Fruit fly (Drosophila melanogaster): Measurements from ENCODE around the gene CG32579.

CG32579 gene

dm6 chrX:16275854-16276338 lies 47.2 kb upstream of the CG32579 start, which contains the start of the genes kat80 and Prosalpha4 (continued):
- no peak for TF ChIP-seq Dad (GFP tag; optimal IDR thresholded peaks at IDR 0.05)
- no peak for TF ChIP-seq peb (GFP tag; IDR thresholded peaks at IDR 0.05)
- TF ChIP-seq Bgb (GFP tag; IDR thresholded peaks at IDR 0.05; ENCODE audit: partially characterized antibody) = peak; percentile 79
- TF ChIP-seq Fer1 (GFP tag; optimal IDR thresholded peaks at IDR 0.05) = no peak
- TF ChIP-seq Lim3 (GFP tag; IDR thresholded peaks at IDR 0.05) = no peak
- no peak for TF ChIP-seq esg (GFP tag; conservative IDR thresholded peaks at IDR 0.05)
- peak; percentile 28; the same call in 1 of the 2 replicates for TF ChIP-seq slbo (GFP tag; IDR thresholded peaks at IDR 0.05)
- no peak for TF ChIP-seq tx (GFP tag; optimal IDR thresholded peaks at IDR 0.05)
- TF ChIP-seq CG5245 (GFP tag; optimal IDR thresholded peaks at IDR 0.05) = no peak
- no peak for TF ChIP-seq CG4820 (GFP tag; optimal IDR thresholded peaks at IDR 0.05)
- TF ChIP-seq Jarid2 (GFP tag; optimal IDR thresholded peaks at IDR 0.05) = no peak
- peak; percentile 45 for TF ChIP-seq CG7839 (tag; optimal IDR thresholded peaks at IDR 0.05)
- no peak for TF ChIP-seq abd-A (tag; optimal IDR thresholded peaks at IDR 0.05)
- TF ChIP-seq CG34376 (GFP tag; optimal IDR thresholded peaks at IDR 0.05) = no peak
- TF ChIP-seq CG2120 (GFP tag; optimal IDR thresholded peaks at IDR 0.05) = peak; percentile 26
- peak; percentile 74; the same call in 2 of the 3 replicates for TF ChIP-seq knrl (GFP tag; IDR thresholded peaks at IDR 0.05; ENCODE audit: partially characterized antibody)
- TF ChIP-seq CG10321 (GFP tag; IDR thresholded peaks at IDR 0.05) = no peak
- no peak for TF ChIP-seq otp (GFP tag; IDR thresholded peaks at IDR 0.05)
- TF ChIP-seq zf30C (GFP tag; optimal IDR thresholded peaks at IDR 0.05) = no peak
- TF ChIP-seq sim (GFP tag; IDR thresholded peaks at IDR 0.05) = no peak
- no peak for TF ChIP-seq ken (GFP tag; IDR thresholded peaks at IDR 0.05)
- no peak for TF ChIP-seq Optix (GFP tag; IDR thresholded peaks at IDR 0.05)
- TF ChIP-seq CG10147 (GFP tag; optimal IDR thresholded peaks at IDR 0.05) = peak; percentile 35
- TF ChIP-seq CG9876 (GFP tag; optimal IDR thresholded peaks at IDR 0.05) = no peak
- no peak for TF ChIP-seq eyg (GFP tag; optimal IDR thresholded peaks at IDR 0.05)
- TF ChIP-seq Bdp1 (GFP tag; optimal IDR thresholded peaks at IDR 0.05) = no peak
- TF ChIP-seq bowl (GFP tag; IDR thresholded peaks at IDR 0.05) = no peak
- TF ChIP-seq zen2 (GFP tag; IDR thresholded peaks at IDR 0.05; ENCODE audit: partially characterized antibody) = no peak; the same call in 2 of the 3 replicates
- peak; percentile 60 for TF ChIP-seq CG17912 (GFP tag; optimal IDR thresholded peaks at IDR 0.05)
- TF ChIP-seq aop (GFP tag; IDR thresholded peaks at IDR 0.05) = no peak
- TF ChIP-seq H2.0 (GFP tag; IDR thresholded peaks at IDR 0.05) = no peak
- TF ChIP-seq CG14667 (GFP tag; IDR thresholded peaks at IDR 0.05) = 0 out of 2 replicates have a peak, but pooled peaks have one; percentile 15
- no peak for TF ChIP-seq stc (GFP tag; IDR thresholded peaks at IDR 0.05)
- no peak for TF ChIP-seq CG9215 (GFP tag; IDR thresholded peaks at IDR 0.05)
- peak; percentile 37 for TF ChIP-seq phol (tag; optimal IDR thresholded peaks at IDR 0.05)
- peak; percentile 46; the same call in 1 of the 2 replicates for TF ChIP-seq MBD-R2 (GFP tag; IDR thresholded peaks at IDR 0.05)
- TF ChIP-seq Abd-B (GFP tag; optimal IDR thresholded peaks at IDR 0.05) = peak; percentile 5
- TF ChIP-seq CG30431 (GFP tag; optimal IDR thresholded peaks at IDR 0.05) = no peak
- peak; percentile 21 for TF ChIP-seq lilli (GFP tag; optimal IDR thresholded peaks at IDR 0.05)
- no peak for TF ChIP-seq da (GFP tag; optimal IDR thresholded peaks at IDR 0.05)
- no peak for TF ChIP-seq fd3F (GFP tag; optimal IDR thresholded peaks at IDR 0.05)
- no peak for TF ChIP-seq TFAM (GFP tag; optimal IDR thresholded peaks at IDR 0.05)
- no peak for TF ChIP-seq CG8281 (tag; optimal IDR thresholded peaks at IDR 0.05)
- TF ChIP-seq Ets97D (GFP tag; optimal IDR thresholded peaks at IDR 0.05) = peak; percentile 11
- no peak for TF ChIP-seq MTF-1 (GFP tag; optimal IDR thresholded peaks at IDR 0.05; ENCODE audit: borderline replicate concordance)
- TF ChIP-seq CG3847 (GFP tag; IDR thresholded peaks at IDR 0.05) = peak; percentile 34; the same call in 1 of the 2 replicates
- TF ChIP-seq CG17612 (GFP tag; IDR thresholded peaks at IDR 0.05) = no peak
- peak; percentile 40 for TF ChIP-seq CG15269 (tag; optimal IDR thresholded peaks at IDR 0.05)
- TF ChIP-seq ATbp (GFP tag; optimal IDR thresholded peaks at IDR 0.05) = no peak
- peak; percentile 56; the same call in 1 of the 3 replicates for TF ChIP-seq CG17361 (GFP tag; IDR thresholded peaks at IDR 0.05)
- TF ChIP-seq CG13296 (GFP tag; optimal IDR thresholded peaks at IDR 0.05) = peak; percentile 32
